Fruit fly (Drosophila melanogaster) whole organism, prepupa: ENCODE measurements around the gene CG11396.

Source experiments
- Blimp-1 ChIP-seq: fragments of 200-800 bp; sonication (Bioruptor generic); optimal IDR thresholded peaks from 3 replicates; lab custom pipeline; 2017; ENCODE audit warnings: missing biosample characterization, missing genetic modification characterization, mild to moderate bottlenecking, moderate library complexity, missing genetic modification reagents
- CG10631 ChIP-seq: fragments of 200-800 bp; sonication (Bioruptor generic); optimal IDR thresholded peaks from 2 replicates; lab custom pipeline; 2016; ENCODE audit warnings: missing biosample characterization, missing genetic modification characterization
- CG11294 ChIP-seq: fragments of 200-800 bp; sonication (Bioruptor generic); IDR thresholded peaks from 2 replicates; pipeline ENCODE4 v1.3.6; 2022; ENCODE audit warnings: missing biosample characterization, missing genetic modification characterization
- CG11902 ChIP-seq: fragments of 200-800 bp; sonication (Bioruptor generic); optimal IDR thresholded peaks from 3 replicates; lab custom pipeline; 2016; ENCODE audit warnings: missing biosample characterization, missing genetic modification characterization
- CG15336 ChIP-seq: fragments of 200-800 bp; sonication (Bioruptor generic); IDR thresholded peaks from 2 replicates; pipeline ENCODE4 v1.3.6; 2022; ENCODE audit warnings: missing biosample characterization, missing genetic modification characterization
- CG31627 ChIP-seq: fragments of 200-800 bp; sonication (Bioruptor generic); optimal IDR thresholded peaks from 3 replicates; lab custom pipeline; 2016; ENCODE audit warnings: missing biosample characterization, missing genetic modification characterization
- CG3919 ChIP-seq: fragments of 200-800 bp; sonication (Bioruptor generic); optimal IDR thresholded peaks from 3 replicates; lab custom pipeline; 2016; ENCODE audit warnings: missing biosample characterization, missing genetic modification characterization
- CG4318 ChIP-seq: fragments of 200-800 bp; sonication (Bioruptor generic); optimal IDR thresholded peaks from 3 replicates; lab custom pipeline; 2017; ENCODE audit warnings: missing biosample characterization, mild to moderate bottlenecking, missing genetic modification characterization
- CG6792 ChIP-seq: fragments of 200-800 bp; sonication (Bioruptor generic); optimal IDR thresholded peaks from 3 replicates; lab custom pipeline; 2016; ENCODE audit warnings: missing biosample characterization, missing genetic modification characterization
- CG6808 ChIP-seq: fragments of 200-800 bp; sonication (Bioruptor generic); optimal IDR thresholded peaks from 3 replicates; lab custom pipeline; 2017; ENCODE audit warnings: missing biosample characterization, missing genetic modification characterization, mild to moderate bottlenecking, moderate library complexity, missing genetic modification reagents
- CG8119 ChIP-seq: fragments of 200-800 bp; sonication (Bioruptor generic); IDR thresholded peaks from 3 replicates; pipeline ENCODE4 v1.3.6; 2022; ENCODE audit warnings: missing biosample characterization, missing genetic modification characterization
- CG8319 ChIP-seq: fragments of 200-800 bp; sonication (Bioruptor generic); optimal IDR thresholded peaks from 3 replicates; lab custom pipeline; 2016; ENCODE audit warnings: missing biosample characterization, missing genetic modification characterization
- CG9139 ChIP-seq: fragments of 200-800 bp; sonication (Bioruptor generic); optimal IDR thresholded peaks from 3 replicates; lab custom pipeline; 2017; ENCODE audit warnings: missing biosample characterization, mild to moderate bottlenecking, missing genetic modification characterization
- Eip78C ChIP-seq: fragments of 200-800 bp; sonication (Bioruptor generic); peaks from one replicate; lab custom pipeline; 2016; ENCODE audit warnings: missing biosample characterization, missing genetic modification characterization
- Eip93F ChIP-seq: fragments of 200-800 bp; sonication (Bioruptor generic); optimal IDR thresholded peaks from 2 replicates; lab custom pipeline; 2016; ENCODE audit warnings: missing biosample characterization, mild to moderate bottlenecking, missing genetic modification characterization
- Ets21C ChIP-seq: fragments of 200-800 bp; sonication (Bioruptor generic); optimal IDR thresholded peaks from 3 replicates; lab custom pipeline; 2016; ENCODE audit warnings: missing biosample characterization, missing genetic modification characterization
- Ets96B ChIP-seq: fragments of 200-800 bp; optimal IDR thresholded peaks from 2 replicates; lab custom pipeline; 2019; ENCODE audit warnings: missing biosample characterization, mild to moderate bottlenecking, missing genetic modification characterization, moderate library complexity
- Gug ChIP-seq: fragments of 200-800 bp; sonication (Bioruptor generic); IDR thresholded peaks from 2 replicates; pipeline ENCODE4 v1.3.6; 2022; ENCODE audit warnings: missing biosample characterization, missing genetic modification characterization
- Hr38 ChIP-seq: sonication (Bioruptor generic); optimal IDR thresholded peaks from 2 replicates; lab custom pipeline; 2016; ENCODE audit warnings: missing biosample characterization, missing genetic modification characterization
- Hr4 ChIP-seq: fragments of 200-800 bp; sonication (Bioruptor generic); optimal IDR thresholded peaks from 3 replicates; lab custom pipeline; 2016; ENCODE audit warnings: missing biosample characterization, missing genetic modification characterization
- OdsH ChIP-seq: fragments of 200-800 bp; sonication (Bioruptor generic); optimal IDR thresholded peaks from 3 replicates; lab custom pipeline; 2016; ENCODE audit warnings: missing biosample characterization, missing genetic modification characterization
- Smox ChIP-seq: fragments of 200-800 bp; sonication (Bioruptor generic); optimal IDR thresholded peaks from 3 replicates; lab custom pipeline; 2016; ENCODE audit warnings: missing biosample characterization, missing genetic modification characterization
- Sox15 ChIP-seq: fragments of 200-800 bp; sonication (Bioruptor generic); optimal IDR thresholded peaks from 3 replicates; lab custom pipeline; 2016; ENCODE audit warnings: missing biosample characterization, missing genetic modification characterization
- acj6 ChIP-seq: fragments of 200-800 bp; sonication (Bioruptor generic); optimal IDR thresholded peaks from 3 replicates; lab custom pipeline; 2016; ENCODE audit warnings: missing biosample characterization, missing genetic modification characterization
- cyc ChIP-seq: fragments of 200-800 bp; sonication (Bioruptor generic); optimal IDR thresholded peaks from 3 replicates; lab custom pipeline; 2016; ENCODE audit warnings: missing biosample characterization, missing genetic modification characterization
- dsx ChIP-seq: fragments of 200-800 bp; optimal IDR thresholded peaks from 3 replicates; lab custom pipeline; 2019; ENCODE audit warnings: missing biosample characterization, mild to moderate bottlenecking, missing genetic modification characterization, moderate library complexity; ENCODE audit not compliant: poor library complexity, severe bottlenecking
- eg ChIP-seq: fragments of 200-800 bp; sonication (Bioruptor generic); IDR thresholded peaks from 3 replicates; pipeline ENCODE4 v1.3.6; 2022; ENCODE audit warnings: missing biosample characterization, missing genetic modification characterization
- esn ChIP-seq: fragments of 200-800 bp; sonication (Bioruptor generic); optimal IDR thresholded peaks from 2 replicates; lab custom pipeline; 2016; ENCODE audit warnings: missing biosample characterization, mild to moderate bottlenecking, missing genetic modification characterization, moderate library complexity
- fd59A ChIP-seq: fragments of 200-800 bp; sonication (Bioruptor generic); optimal IDR thresholded peaks from 2 replicates; lab custom pipeline; 2017; ENCODE audit warnings: missing biosample characterization, mild to moderate bottlenecking, missing genetic modification characterization, missing genetic modification reagents
- fd85E ChIP-seq: fragments of 200-800 bp; sonication (Bioruptor generic); optimal IDR thresholded peaks from 3 replicates; lab custom pipeline; 2016; ENCODE audit warnings: missing biosample characterization, missing genetic modification characterization
- fkh ChIP-seq: fragments of 200-800 bp; sonication (Bioruptor generic); optimal IDR thresholded peaks from 3 replicates; lab custom pipeline; 2017; ENCODE audit warnings: missing biosample characterization, mild to moderate bottlenecking, missing genetic modification characterization, moderate library complexity
- lz ChIP-seq: fragments of 200-800 bp; sonication (Bioruptor generic); optimal IDR thresholded peaks from 3 replicates; lab custom pipeline; 2016; ENCODE audit warnings: missing biosample characterization, missing genetic modification characterization
- net ChIP-seq: fragments of 200-800 bp; sonication (Bioruptor generic); optimal IDR thresholded peaks from 3 replicates; lab custom pipeline; 2016; ENCODE audit warnings: missing biosample characterization, missing genetic modification characterization
- pdm3 ChIP-seq: fragments of 200-800 bp; sonication (Bioruptor generic); optimal IDR thresholded peaks from 3 replicates; lab custom pipeline; 2016; ENCODE audit warnings: missing biosample characterization, missing genetic modification characterization
- spab ChIP-seq: fragments of 200-800 bp; sonication (Bioruptor generic); optimal IDR thresholded peaks from 2 replicates; lab custom pipeline; 2017; ENCODE audit warnings: missing biosample characterization, mild to moderate bottlenecking, missing genetic modification characterization, missing genetic modification reagents
- ss ChIP-seq, 2 experiments: fragments of 200-800 bp; sonication (Bioruptor generic); optimal IDR thresholded peaks; 2 replicates in 1 of 2; 3 replicates in 1 of 2; lab custom pipeline; 2017 to 2018; ENCODE audit warnings: mild to moderate bottlenecking in 2 of 2, missing biosample characterization in 2 of 2, missing genetic modification characterization in 2 of 2, moderate library complexity in 1 of 2
- topi ChIP-seq: fragments of 200-800 bp; sonication (Bioruptor generic); optimal IDR thresholded peaks from 3 replicates; lab custom pipeline; 2016; ENCODE audit warnings: missing biosample characterization, missing genetic modification characterization
- vri ChIP-seq: fragments of 200-800 bp; sonication (Bioruptor generic); optimal IDR thresholded peaks from 3 replicates; lab custom pipeline; 2016; ENCODE audit warnings: missing biosample characterization, mild to moderate bottlenecking, missing genetic modification characterization

Gene CG11396

dm6 chr3L:20771001-20771890 lies 16.7 kb downstream of the CG11396 start, which contains the start of the genes CG4042 and Pitslre (continued):
- peak; percentile 66 for TF ChIP-seq CG3919 (GFP tag; lab: Kevin White, UChicago)
- TF ChIP-seq CG11294 (GFP tag; lab: Robert Waterston, UW), result no peak
- TF ChIP-seq CG8319 (GFP tag; lab: Kevin White, UChicago), result no peak
- peak; percentile 34 for TF ChIP-seq CG6792
- TF ChIP-seq Hr38 (GFP tag; lab: Kevin White, UChicago), result no peak
- no peak for TF ChIP-seq CG15336 (GFP tag; lab: Robert Waterston, UW)
- no peak for TF ChIP-seq topi
- no peak for TF ChIP-seq CG4318
- peak; percentile 76 for TF ChIP-seq CG10631 (GFP tag; lab: Kevin White, UChicago)
- TF ChIP-seq ss (GFP tag; optimal IDR thresholded peaks at IDR 0.05; lab: Kevin White, UChicago), result no peak
- peak; percentile 15 for TF ChIP-seq net
- 0 out of 2 replicates have a peak, but pooled peaks have one; percentile 17 for TF ChIP-seq Gug
- peak; percentile 66 for TF ChIP-seq acj6 (GFP tag; lab: Kevin White, UChicago)
- TF ChIP-seq eg (GFP tag; lab: Robert Waterston, UW), result peak; percentile 36; the same call in 1 of the 3 replicates
- TF ChIP-seq spab (GFP tag; lab: Kevin White, UChicago), result no peak
- TF ChIP-seq Ets96B, result peak; percentile 17
- peak; percentile 18 for TF ChIP-seq CG31627 (GFP tag; lab: Kevin White, UChicago)
- TF ChIP-seq esn (GFP tag; lab: Kevin White, UChicago), result peak; percentile 58
- peak; percentile 29 for TF ChIP-seq cyc (GFP tag; lab: Kevin White, UChicago)
- TF ChIP-seq Eip93F (GFP tag; lab: Kevin White, UChicago), result no peak
- peak; percentile 41 for TF ChIP-seq pdm3 (GFP tag; lab: Kevin White, UChicago)
- TF ChIP-seq Blimp-1 (GFP tag; lab: Kevin White, UChicago), result no peak
- no peak for TF ChIP-seq CG6808 (GFP tag; lab: Kevin White, UChicago)
- no peak for TF ChIP-seq vri

- TF ChIP-seq fd59A (GFP tag; lab: Kevin White, UChicago) (no peak), OdsH (GFP tag; lab: Kevin White, UChicago) (no peak), Eip78C (GFP tag; lab: Kevin White, UChicago) (peak; percentile 51), lz (GFP tag; lab: Kevin White, UChicago) (no peak), fkh (GFP tag; lab: Kevin White, UChicago) (peak; percentile 45), eg (GFP tag; lab: Robert Waterston, UW) (no peak), CG3919 (GFP tag; lab: Kevin White, UChicago) (no peak), dsx (no peak), vri (peak; percentile 27), Hr4 (GFP tag; lab: Kevin White, UChicago) (no peak)
- TF ChIP-seq, all 60 proteins: peak for 3
Measured at dm6 chr3L:20769350-20769749, 18.6 kb downstream of the CG11396 start, which contains the start of the genes CG4074 and CG4186. Gene CG4074, minus strand, starts transcription at chr3L:20769500. Gene CG4186, plus strand, starts transcription at chr3L:20769586.

dm6 chr3L:20767227-20767626 lies 20.7 kb downstream of the CG11396 start:
- TF ChIP-seq OdsH (GFP tag; lab: Kevin White, UChicago) (no peak), pdm3 (GFP tag; lab: Kevin White, UChicago) (no peak), CG11902 (GFP tag; lab: Kevin White, UChicago) (no peak), Sox15 (GFP tag; lab: Kevin White, UChicago) (no peak), Ets21C (GFP tag; lab: Kevin White, UChicago) (no peak), CG8119 (GFP tag; lab: Robert Waterston, UW) (no peak), CG15336 (GFP tag; lab: Robert Waterston, UW) (no peak), spab (GFP tag; lab: Kevin White, UChicago) (no peak), dsx (no peak), Smox (GFP tag; lab: Kevin White, UChicago) (no peak), net (no peak), acj6 (GFP tag; lab: Kevin White, UChicago) (no peak), fd85E (GFP tag; lab: Kevin White, UChicago) (no peak), CG9139 (GFP tag; lab: Kevin White, UChicago) (no peak)
